Worm (Caenorhabditis elegans) whole organism, young adult: ENCODE data around the gene dhgd-1.

Experiments used
- B0019.2 ChIP-seq: fragments of 200-800 bp; sonication (Bioruptor generic); conservative IDR thresholded peaks from 2 replicates; pipeline ENCODE4 v1.3.6; 2022; ENCODE audit warnings: missing genetic modification reagents, missing genetic modification characterization, missing compliant biosample characterization
- B0336.3 ChIP-seq: fragments of 200-800 bp; sonication (Bioruptor generic); IDR thresholded peaks from 2 replicates; pipeline ENCODE4 v1.3.6; 2022; ENCODE audit warnings: missing genetic modification characterization, missing compliant biosample characterization
- C06A6.2 ChIP-seq: fragments of 200-800 bp; sonication (Bioruptor generic); conservative IDR thresholded peaks from 2 replicates; pipeline ENCODE4 v1.3.6; 2022; ENCODE audit warnings: missing genetic modification characterization, missing compliant biosample characterization
- C17E4.6 ChIP-seq: fragments of 200-800 bp; sonication (Bioruptor generic); IDR thresholded peaks from 2 replicates; pipeline ENCODE4 v1.3.6; 2022; ENCODE audit warnings: missing genetic modification reagents, missing genetic modification characterization, missing compliant biosample characterization
- F23B12.7 ChIP-seq: sonication (generic microtip); optimal IDR thresholded peaks from 2 replicates; lab custom pipeline; 2017; ENCODE audit warnings: missing genetic modification characterization, mild to moderate bottlenecking, missing compliant biosample characterization, antibody characterized with exemption, moderate library complexity; ENCODE audit not compliant: insufficient read depth
- F33H1.4 ChIP-seq: fragments of 200-800 bp; sonication (Bioruptor generic); IDR thresholded peaks from 2 replicates; pipeline ENCODE4 v1.3.6; 2022; ENCODE audit warnings: missing genetic modification reagents, missing genetic modification characterization, missing compliant biosample characterization
- F52B5.7 ChIP-seq: sonication (generic microtip); optimal IDR thresholded peaks from 2 replicates; lab custom pipeline; 2016; ENCODE audit warnings: mild to moderate bottlenecking, missing genetic modification characterization, missing compliant biosample characterization
- K11D2.4 ChIP-seq: fragments of 200-800 bp; sonication (Bioruptor generic); IDR thresholded peaks from 2 replicates; pipeline ENCODE4 v1.3.6; 2022; ENCODE audit warnings: missing genetic modification reagents, missing genetic modification characterization, missing compliant biosample characterization
- T26A5.8 ChIP-seq: sonication (generic microtip); optimal IDR thresholded peaks from 2 replicates; lab custom pipeline; 2016; ENCODE audit warnings: missing genetic modification characterization, missing compliant biosample characterization
- Y53G8AR.9 ChIP-seq: fragments of 200-800 bp; sonication (Bioruptor generic); conservative IDR thresholded peaks from 2 replicates; pipeline ENCODE4 v1.3.6; 2022; ENCODE audit warnings: missing genetic modification reagents, missing genetic modification characterization, missing compliant biosample characterization
- Y67H2A.10 ChIP-seq: fragments of 200-800 bp; sonication (Bioruptor generic); conservative IDR thresholded peaks from 2 replicates; pipeline ENCODE4 v1.3.6; 2022; ENCODE audit warnings: missing genetic modification reagents, missing genetic modification characterization, missing compliant biosample characterization
- ZK185.1 ChIP-seq: sonication (generic microtip); optimal IDR thresholded peaks from 2 replicates; lab custom pipeline; 2016; ENCODE audit warnings: mild to moderate bottlenecking, missing genetic modification characterization, missing compliant biosample characterization; ENCODE audit not compliant: poor library complexity, severe bottlenecking
- ama-1 ChIP-seq, 3 experiments: fragments of 150-350 bp in 1 of 3; sonication (generic microtip) in 2 of 3; optimal IDR thresholded peaks; 2 replicates each; lab custom pipeline; 2014 to 2018; ENCODE audit warnings: missing biosample characterization in 2 of 3, missing genetic modification characterization in 2 of 3, missing genetic modification reagents in 2 of 3
- aptf-3 ChIP-seq: fragments of 200-800 bp; sonication (Bioruptor generic); IDR thresholded peaks from 2 replicates; pipeline ENCODE4 v1.3.6; 2022; ENCODE audit warnings: missing genetic modification characterization, missing compliant biosample characterization
- athp-1 ChIP-seq: sonication (generic microtip); optimal IDR thresholded peaks from 2 replicates; lab custom pipeline; 2017; ENCODE audit warnings: mild to moderate bottlenecking, missing genetic modification characterization, missing compliant biosample characterization
- attf-5 ChIP-seq: fragments of 200-800 bp; sonication (Bioruptor generic); optimal IDR thresholded peaks from 2 replicates; lab custom pipeline; 2018; ENCODE audit warnings: mild to moderate bottlenecking, missing genetic modification characterization, missing compliant biosample characterization
- attf-6 ChIP-seq: fragments of 200-800 bp; sonication (Bioruptor generic); IDR thresholded peaks from 2 replicates; pipeline ENCODE4 v1.3.6; 2022; ENCODE audit warnings: missing genetic modification reagents, missing genetic modification characterization, missing compliant biosample characterization
- bed-2 ChIP-seq: fragments of 200-800 bp; sonication (Bioruptor generic); IDR thresholded peaks from 2 replicates; pipeline ENCODE4 v1.3.6; 2022; ENCODE audit warnings: missing genetic modification reagents, missing genetic modification characterization, missing compliant biosample characterization
- ccch-3 ChIP-seq: fragments of 200-800 bp; sonication (Bioruptor generic); optimal IDR thresholded peaks from 2 replicates; lab custom pipeline; 2018; ENCODE audit warnings: mild to moderate bottlenecking, missing genetic modification characterization, missing compliant biosample characterization
- cebp-1 ChIP-seq, 2 experiments: fragments of 200-800 bp in 1 of 2; sonication (Bioruptor generic) in 1 of 2; sonication (generic microtip) in 1 of 2; IDR thresholded peaks in 1 of 2; optimal IDR thresholded peaks in 1 of 2; 2 replicates each; pipeline versions ENCODE4 v1.3.6 to Lab custom; 2017 to 2022; ENCODE audit warnings: missing compliant biosample characterization in 2 of 2, missing genetic modification characterization in 2 of 2, mild to moderate bottlenecking in 1 of 2, missing genetic modification reagents in 1 of 2, moderate library complexity in 1 of 2
- ceh-100 ChIP-seq: fragments of 200-800 bp; sonication (Bioruptor generic); IDR thresholded peaks from 2 replicates; pipeline ENCODE4 v1.3.6; 2022; ENCODE audit warnings: missing genetic modification reagents, missing genetic modification characterization, missing compliant biosample characterization
- ceh-79 ChIP-seq: sonication (generic microtip); optimal IDR thresholded peaks from 2 replicates; lab custom pipeline; 2017; ENCODE audit warnings: mild to moderate bottlenecking, missing genetic modification characterization, missing compliant biosample characterization
- ceh-91 ChIP-seq: fragments of 200-800 bp; sonication (Bioruptor generic); IDR thresholded peaks from 2 replicates; pipeline ENCODE4 v1.3.6; 2022; ENCODE audit warnings: missing genetic modification reagents, missing genetic modification characterization, missing compliant biosample characterization
- chd-7 ChIP-seq: sonication (generic microtip); optimal IDR thresholded peaks from 2 replicates; lab custom pipeline; 2016; ENCODE audit warnings: mild to moderate bottlenecking, missing genetic modification characterization, moderate library complexity, missing compliant biosample characterization
- die-1 ChIP-seq: sonication (generic microtip); optimal IDR thresholded peaks from 2 replicates; lab custom pipeline; 2016; ENCODE audit warnings: missing genotype, mild to moderate bottlenecking, missing genetic modification characterization, missing compliant biosample characterization
- dpl-1 ChIP-seq: fragments of 150-350 bp; optimal IDR thresholded peaks from 2 replicates; lab custom pipeline; 2014; ENCODE audit warnings: missing biosample characterization, missing genetic modification reagents, missing genetic modification characterization
- fkh-3 ChIP-seq: sonication (generic microtip); optimal IDR thresholded peaks from 2 replicates; lab custom pipeline; 2016; ENCODE audit warnings: mild to moderate bottlenecking, missing genetic modification characterization, missing compliant biosample characterization
- hlh-12 ChIP-seq: sonication (generic microtip); optimal IDR thresholded peaks from 2 replicates; lab custom pipeline; 2016; ENCODE audit warnings: missing genetic modification characterization, missing compliant biosample characterization
- hlh-26 ChIP-seq: fragments of 200-800 bp; sonication (Bioruptor generic); conservative IDR thresholded peaks from 2 replicates; pipeline ENCODE4 v1.3.6; 2022; ENCODE audit warnings: missing genetic modification reagents, missing genetic modification characterization, missing compliant biosample characterization
- hsf-1 ChIP-seq: fragments of 200-800 bp; sonication (Bioruptor generic); IDR thresholded peaks from 2 replicates; pipeline ENCODE4 v1.3.6; 2022; ENCODE audit warnings: missing genetic modification reagents, missing genetic modification characterization, missing compliant biosample characterization
- lin-35 ChIP-seq, 3 experiments: fragments of 150-350 bp in 2 of 3; sonication (generic microtip) in 1 of 3; optimal IDR thresholded peaks; 2 replicates each; lab custom pipeline; 2014 to 2018; ENCODE audit warnings: missing biosample characterization in 3 of 3, missing genetic modification characterization in 3 of 3, missing genetic modification reagents in 3 of 3
- lsl-1 ChIP-seq: fragments of 200-800 bp; sonication (Bioruptor generic); optimal IDR thresholded peaks from 2 replicates; lab custom pipeline; 2018; ENCODE audit warnings: mild to moderate bottlenecking, missing genetic modification characterization, moderate library complexity, missing compliant biosample characterization
- madf-3 ChIP-seq: fragments of 200-800 bp; sonication (Bioruptor generic); IDR thresholded peaks from 2 replicates; pipeline ENCODE4 v1.3.6; 2022; ENCODE audit warnings: missing genetic modification reagents, missing genetic modification characterization, missing compliant biosample characterization
- madf-6 ChIP-seq: fragments of 200-800 bp; sonication (Bioruptor generic); IDR thresholded peaks from 2 replicates; pipeline ENCODE4 v1.3.6; 2022; ENCODE audit warnings: missing genetic modification reagents, missing genetic modification characterization, missing compliant biosample characterization
- madf-8 ChIP-seq: fragments of 200-800 bp; sonication (Bioruptor generic); conservative IDR thresholded peaks from 2 replicates; pipeline ENCODE4 v1.3.6; 2022; ENCODE audit warnings: missing genetic modification reagents, missing genetic modification characterization, missing compliant biosample characterization
- nfyb-1 ChIP-seq: fragments of 200-800 bp; sonication (Bioruptor generic); IDR thresholded peaks from 2 replicates; pipeline ENCODE4 v1.3.6; 2022; ENCODE audit warnings: missing genetic modification reagents, missing genetic modification characterization, missing compliant biosample characterization
- pbrm-1 ChIP-seq: fragments of 200-800 bp; sonication (Bioruptor generic); IDR thresholded peaks from 2 replicates; pipeline ENCODE4 v1.3.6; 2022; ENCODE audit warnings: missing genetic modification reagents, missing genetic modification characterization, missing compliant biosample characterization
- snpc-1.3 ChIP-seq: sonication (generic microtip); optimal IDR thresholded peaks from 2 replicates; lab custom pipeline; 2017; ENCODE audit warnings: missing genetic modification characterization, mild to moderate bottlenecking, missing compliant biosample characterization, antibody characterized with exemption, moderate library complexity, missing genotype, missing genetic modification reagents; ENCODE audit not compliant: insufficient read depth
- sptf-2 ChIP-seq: fragments of 200-800 bp; sonication (Bioruptor generic); optimal IDR thresholded peaks from 2 replicates; lab custom pipeline; 2018; ENCODE audit warnings: mild to moderate bottlenecking, missing genetic modification characterization, missing compliant biosample characterization
- unc-62 ChIP-seq: fragments of 150-350 bp; optimal IDR thresholded peaks from 2 replicates; lab custom pipeline; 2014; ENCODE audit warnings: missing biosample characterization, missing genetic modification reagents, missing genetic modification characterization
- xnd-1 ChIP-seq: sonication (generic microtip); optimal IDR thresholded peaks from 2 replicates; lab custom pipeline; 2016; ENCODE audit warnings: missing genotype, missing genetic modification reagents, missing genetic modification characterization, missing compliant biosample characterization
- zfh-2 ChIP-seq: fragments of 200-800 bp; sonication (Bioruptor generic); conservative IDR thresholded peaks from 2 replicates; pipeline ENCODE4 v1.3.6; 2022; ENCODE audit warnings: missing genetic modification reagents, missing genetic modification characterization, missing compliant biosample characterization
- zim-3 ChIP-seq: sonication (generic microtip); optimal IDR thresholded peaks from 2 replicates; lab custom pipeline; 2017; ENCODE audit warnings: mild to moderate bottlenecking, missing genetic modification characterization, moderate library complexity, missing compliant biosample characterization
- ztf-22 ChIP-seq: fragments of 200-800 bp; sonication (Bioruptor generic); optimal IDR thresholded peaks from 2 replicates; lab custom pipeline; 2018; ENCODE audit warnings: mild to moderate bottlenecking, missing genetic modification characterization, moderate library complexity, missing compliant biosample characterization
- ztf-6 ChIP-seq: fragments of 200-800 bp; sonication (Bioruptor generic); IDR thresholded peaks from 2 replicates; pipeline ENCODE4 v1.3.6; 2022; ENCODE audit warnings: missing genetic modification reagents, missing genetic modification characterization, missing compliant biosample characterization

Gene dhgd-1

ce11 chrII:11544714-11545113 is 7.2 kb downstream of the dhgd-1 start, which contains the start of gene F54D5.9 (continued):
- TF ChIP-seq K11D2.4 (GFP tag; lab: Robert Waterston, UW), result no peak
- no peak for TF ChIP-seq F23B12.7 (tag; lab: Kevin White, UChicago)
- no peak for TF ChIP-seq snpc-1.3 (tag; lab: Kevin White, UChicago)
- peak; percentile 83 for TF ChIP-seq F33H1.4
- TF ChIP-seq F52B5.7 (tag; lab: Kevin White, UChicago), result no peak
- no peak for TF ChIP-seq ama-1 (optimal IDR thresholded peaks at IDR 0.05; lab: Kevin White, UChicago)
- no peak for TF ChIP-seq ama-1 (GFP tag; optimal IDR thresholded peaks at IDR 0.05; lab: Kevin White, UChicago)
- TF ChIP-seq C17E4.6 (GFP tag; lab: Robert Waterston, UW), result no peak
- TF ChIP-seq attf-6 (GFP tag; lab: Robert Waterston, UW), result no peak
- no peak for TF ChIP-seq C06A6.2 (GFP tag; lab: Robert Waterston, UW)
- TF ChIP-seq Y53G8AR.9, result no peak
- no peak for TF ChIP-seq sptf-2 (GFP tag; lab: Kevin White, UChicago)
- TF ChIP-seq athp-1 (tag; lab: Kevin White, UChicago), result no peak
- TF ChIP-seq unc-62, result no peak
- no peak for TF ChIP-seq hlh-26
- peak; percentile 85 for TF ChIP-seq madf-6
- TF ChIP-seq lin-35 (GFP tag; optimal IDR thresholded peaks at IDR 0.05; lab: Kevin White, UChicago), result no peak
- TF ChIP-seq hsf-1, result peak; percentile 72
- no peak for TF ChIP-seq ccch-3 (GFP tag; lab: Kevin White, UChicago)
- TF ChIP-seq lsl-1 (GFP tag; lab: Kevin White, UChicago), result peak; percentile 87
- no peak for TF ChIP-seq madf-3 (GFP tag; lab: Robert Waterston, UW)
- TF ChIP-seq T26A5.8 (tag; lab: Kevin White, UChicago), result no peak
- TF ChIP-seq ceh-91, result peak; percentile 61; the same call in 1 of the 2 replicates
- peak; percentile 36 for TF ChIP-seq dpl-1 (GFP tag; lab: Kevin White, UChicago)
- no peak for TF ChIP-seq ztf-6 (GFP tag; lab: Robert Waterston, UW)
- peak; percentile 55 for TF ChIP-seq xnd-1 (tag; lab: Kevin White, UChicago)
- TF ChIP-seq B0019.2, result no peak
- peak; percentile 80 for TF ChIP-seq madf-8
- TF ChIP-seq attf-5 (GFP tag; lab: Kevin White, UChicago), result no peak
- TF ChIP-seq zfh-2 (GFP tag; lab: Robert Waterston, UW), result no peak
- TF ChIP-seq fkh-3 (tag; lab: Kevin White, UChicago), result no peak
- TF ChIP-seq pbrm-1, result no peak

DNA sequence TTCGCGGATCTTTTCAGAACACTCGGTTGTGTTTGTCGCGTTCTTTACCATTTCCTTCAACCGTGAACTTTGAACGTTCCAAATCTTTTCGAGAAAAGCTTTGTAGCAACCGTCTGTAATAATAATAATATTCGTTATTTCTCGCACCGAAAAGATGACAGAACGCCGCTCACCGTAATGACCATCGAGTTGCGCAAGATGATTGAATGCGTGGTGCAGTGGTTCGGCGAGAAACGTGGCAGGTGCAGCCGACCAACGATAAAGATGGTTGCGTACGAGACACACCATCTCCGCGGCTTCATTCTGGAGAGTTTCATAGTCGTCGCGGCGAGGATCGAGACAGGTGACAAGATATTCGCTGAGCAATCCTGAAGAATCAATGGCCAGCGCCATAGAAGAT is 8.9 kb downstream of the dhgd-1 start:
- TF ChIP-seq zim-3 (tag; lab: Kevin White, UChicago), result no peak
- no peak for TF ChIP-seq B0336.3 (GFP tag; lab: Robert Waterston, UW)
- peak; percentile 30; the same call in 1 of the 2 replicates for TF ChIP-seq zfh-2 (GFP tag; lab: Robert Waterston, UW)

DNA sequence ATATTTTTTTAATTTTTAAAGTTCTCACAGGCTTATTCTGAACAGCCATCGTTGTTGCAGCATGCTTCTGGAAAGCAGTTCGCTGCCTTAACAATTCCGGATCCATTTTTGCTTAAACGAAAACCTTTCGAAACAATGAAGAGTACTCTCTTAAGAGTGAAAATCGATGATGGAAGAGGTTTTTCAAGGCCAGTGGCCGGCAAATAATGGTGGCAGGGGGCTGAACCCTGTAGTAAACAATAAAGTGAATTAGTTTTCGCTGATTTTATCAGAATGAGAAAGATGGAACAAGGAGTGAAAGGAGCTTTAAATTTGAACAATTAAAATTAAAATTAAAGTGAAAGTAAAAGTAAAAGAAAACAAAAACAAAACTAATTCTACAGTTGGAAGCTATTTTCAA is 9.5 kb downstream of the dhgd-1 start, which contains the start of gene gtf-2E2:
gtf-2E2 (minus strand) TSS at position 111 of the 400 bp plus-strand sequence.
- TF ChIP-seq fkh-3 (tag; lab: Kevin White, UChicago) (no peak), zim-3 (tag; lab: Kevin White, UChicago) (no peak), ZK185.1 (tag; lab: Kevin White, UChicago) (no peak), die-1 (tag; lab: Kevin White, UChicago) (no peak), K11D2.4 (GFP tag; lab: Robert Waterston, UW) (no peak), F33H1.4 (no peak), nfyb-1 (GFP tag; lab: Robert Waterston, UW) (no peak), bed-2 (GFP tag; lab: Robert Waterston, UW) (no peak), chd-7 (tag; lab: Kevin White, UChicago) (no peak), unc-62 (no peak), ztf-22 (GFP tag; lab: Kevin White, UChicago) (no peak), F52B5.7 (tag; lab: Kevin White, UChicago) (no peak), ceh-100 (no peak), ceh-79 (tag; lab: Kevin White, UChicago) (no peak), aptf-3 (GFP tag; lab: Robert Waterston, UW) (no peak), hsf-1 (0 out of 2 replicates have a peak, but pooled peaks have one; percentile 5), hlh-12 (tag; lab: Kevin White, UChicago) (no peak), cebp-1 (GFP tag; IDR thresholded peaks at IDR 0.05; lab: Robert Waterston, UW) (no peak), cebp-1 (tag; optimal IDR thresholded peaks at IDR 0.05; lab: Kevin White, UChicago) (peak; percentile 18), ceh-91 (no peak), Y67H2A.10 (GFP tag; lab: Robert Waterston, UW) (no peak)
